Worm (Caenorhabditis elegans) whole organism, midembryonic: ENCODE measurements around the gene nfu-1.

Source experiments
- cog-1 ChIP-seq: sonication (generic microtip); optimal IDR thresholded peaks from 2 replicates; lab custom pipeline; 2016; ENCODE audit warnings: missing genetic modification characterization, missing compliant biosample characterization
- flt-1 ChIP-seq: fragments of 200-800 bp; sonication (Bioruptor generic); IDR thresholded peaks from 2 replicates; pipeline ENCODE4 v1.3.6; 2022; ENCODE audit warnings: missing genetic modification characterization, missing compliant biosample characterization
- klf-2 ChIP-seq: fragments of 200-800 bp; sonication (Bioruptor generic); conservative IDR thresholded peaks from 2 replicates; pipeline ENCODE4 v1.3.6; 2022; ENCODE audit warnings: missing genetic modification reagents, missing genetic modification characterization, missing compliant biosample characterization
- ref-1 ChIP-seq: fragments of 200-800 bp; sonication (Bioruptor generic); conservative IDR thresholded peaks from 2 replicates; pipeline ENCODE4 v1.3.6; 2022; ENCODE audit warnings: missing genetic modification reagents, missing genetic modification characterization, missing compliant biosample characterization
- ztf-23 ChIP-seq: fragments of 200-800 bp; sonication (Bioruptor generic); IDR thresholded peaks from 2 replicates; pipeline ENCODE4 v1.3.6; 2022; ENCODE audit warnings: missing genetic modification reagents, missing genetic modification characterization, missing compliant biosample characterization

ce11 chrIV:10387113-10387512 is at the start of gene nfu-1:
- TF ChIP-seq ztf-23 (GFP tag; lab: Robert Waterston, UW): no peak
- TF ChIP-seq flt-1 (GFP tag; lab: Robert Waterston, UW): no peak
- TF ChIP-seq klf-2: no peak
- TF ChIP-seq cog-1 (tag; lab: Kevin White, UChicago): no peak
- no peak for TF ChIP-seq ref-1 (GFP tag; lab: Robert Waterston, UW)
